Worm (Caenorhabditis elegans) whole organism, L3 larva: ENCODE measurements around the gene M18.3.

ENCODE experiments used
- ama-1 ChIP-seq: fragments of 150-350 bp; optimal IDR thresholded peaks from 2 replicates; lab custom pipeline; 2018
- ceh-28 ChIP-seq: fragments of 150-350 bp; optimal IDR thresholded peaks from 2 replicates; lab custom pipeline; 2014; ENCODE audit warnings: missing biosample characterization, missing genetic modification reagents, missing genetic modification characterization
- elt-3 ChIP-seq, 3 experiments: fragments of 150-350 bp in 1 of 3; sonication (generic microtip) in 2 of 3; optimal IDR thresholded peaks; 2 replicates in 2 of 3; 4 replicates in 1 of 3; lab custom pipeline; 2014 to 2017; ENCODE audit warnings: missing biosample characterization in 3 of 3, missing genetic modification characterization in 3 of 3
- lsy-12 ChIP-seq: sonication (generic microtip); optimal IDR thresholded peaks from 2 replicates; lab custom pipeline; 2016; ENCODE audit warnings: mild to moderate bottlenecking, missing genetic modification characterization, missing compliant biosample characterization
- mdl-1 ChIP-seq: fragments of 150-350 bp; optimal IDR thresholded peaks from 2 replicates; lab custom pipeline; 2014; ENCODE audit warnings: missing biosample characterization, missing genetic modification characterization
- nfya-1 ChIP-seq: sonication (generic microtip); optimal IDR thresholded peaks from 2 replicates; lab custom pipeline; 2017; ENCODE audit warnings: missing genetic modification characterization, mild to moderate bottlenecking, missing compliant biosample characterization, antibody characterized with exemption, moderate library complexity; ENCODE audit not compliant: insufficient read depth
- nhr-11 ChIP-seq: fragments of 150-350 bp; optimal IDR thresholded peaks from 2 replicates; lab custom pipeline; 2014; ENCODE audit warnings: missing biosample characterization, missing genetic modification characterization
- nhr-28 ChIP-seq: fragments of 150-350 bp; optimal IDR thresholded peaks from 2 replicates; lab custom pipeline; 2014; ENCODE audit warnings: missing biosample characterization, missing genetic modification characterization
- pqm-1 ChIP-seq: fragments of 150-350 bp; optimal IDR thresholded peaks from 2 replicates; lab custom pipeline; 2017; ENCODE audit warnings: missing biosample characterization, missing genetic modification characterization, inconsistent platforms
- skn-1 ChIP-seq: fragments of 150-350 bp; optimal IDR thresholded peaks from 2 replicates; lab custom pipeline; 2014; ENCODE audit warnings: missing biosample characterization, missing genetic modification characterization
- tbx-2 ChIP-seq: sonication (generic microtip); optimal IDR thresholded peaks from 2 replicates; lab custom pipeline; 2016; ENCODE audit warnings: mild to moderate bottlenecking, missing genetic modification characterization, missing compliant biosample characterization
- unc-39 ChIP-seq: sonication (generic microtip); optimal IDR thresholded peaks from 4 replicates; lab custom pipeline; 2017; ENCODE audit warnings: missing biosample characterization, missing genetic modification characterization
- unc-62 ChIP-seq: fragments of 150-350 bp; sonication (generic microtip); optimal IDR thresholded peaks from 4 replicates; lab custom pipeline; 2014; ENCODE audit warnings: missing biosample characterization, missing genetic modification reagents, missing genetic modification characterization
- zag-1 ChIP-seq: fragments of 150-350 bp; optimal IDR thresholded peaks from 2 replicates; lab custom pipeline; 2014; ENCODE audit warnings: missing biosample characterization, missing genetic modification characterization

- no peak for TF ChIP-seq tbx-2 (tag; lab: Kevin White, UChicago)
- no peak for TF ChIP-seq pqm-1
- no peak for TF ChIP-seq zag-1 (tag; lab: Kevin White, UChicago)
- TF ChIP-seq mdl-1 (tag; lab: Kevin White, UChicago): no peak
- no peak for TF ChIP-seq nhr-11 (tag; lab: Kevin White, UChicago)
- TF ChIP-seq ceh-28 (tag; lab: Kevin White, UChicago): no peak
- TF ChIP-seq ama-1 (lab: Kevin White, UChicago): no peak
- TF ChIP-seq unc-62 (GFP tag; lab: Kevin White, UChicago): no peak
- TF ChIP-seq elt-3 (tag; optimal IDR thresholded peaks at IDR 0.05; lab: Kevin White, UChicago): no peak
- no peak for TF ChIP-seq unc-39 (tag; lab: Kevin White, UChicago)
- TF ChIP-seq skn-1 (tag; lab: Kevin White, UChicago): no peak
- no peak for TF ChIP-seq nfya-1 (tag; lab: Kevin White, UChicago)
- no peak for TF ChIP-seq lsy-12 (tag; lab: Kevin White, UChicago)
- TF ChIP-seq nhr-28 (tag; lab: Kevin White, UChicago): no peak
Observed at ce11 chrIV:12078112-12078812, 27.4 kb upstream of the M18.3 start, which contains the start of gene tmed-1.
